Worm (Caenorhabditis elegans) whole organism, mixed stage, embryonic: ENCODE data around the gene F41C3.1.

Experiments used
- M03D4.4 ChIP-seq: sonication (generic microtip); optimal IDR thresholded peaks from 2 replicates; lab custom pipeline; 2017; ENCODE audit warnings: mild to moderate bottlenecking, missing genetic modification characterization, missing compliant biosample characterization
- bed-3 ChIP-seq: fragments of 200-800 bp; sonication (Bioruptor generic); optimal IDR thresholded peaks from 3 replicates; lab custom pipeline; 2018; ENCODE audit warnings: mild to moderate bottlenecking, missing genetic modification characterization, moderate library complexity, missing compliant biosample characterization
- blmp-1 ChIP-seq: fragments of 150-350 bp; optimal IDR thresholded peaks from 2 replicates; lab custom pipeline; 2014; ENCODE audit warnings: missing biosample characterization, missing genetic modification characterization
- ceh-43 ChIP-seq: fragments of 200-800 bp; sonication (Bioruptor generic); optimal IDR thresholded peaks from 2 replicates; lab custom pipeline; 2018; ENCODE audit warnings: mild to moderate bottlenecking, missing genetic modification characterization, moderate library complexity, missing compliant biosample characterization
- ceh-83 ChIP-seq: fragments of 200-800 bp; sonication (Bioruptor generic); optimal IDR thresholded peaks from 2 replicates; lab custom pipeline; 2018; ENCODE audit warnings: mild to moderate bottlenecking, missing genetic modification characterization, missing compliant biosample characterization
- ces-1 ChIP-seq: fragments of 150-350 bp; optimal IDR thresholded peaks from 2 replicates; lab custom pipeline; 2014; ENCODE audit warnings: missing biosample characterization, missing genetic modification reagents, missing genetic modification characterization
- cnd-1 ChIP-seq: fragments of 200-800 bp; sonication (Bioruptor generic); optimal IDR thresholded peaks from 2 replicates; lab custom pipeline; 2018; ENCODE audit warnings: mild to moderate bottlenecking, missing genetic modification characterization, missing compliant biosample characterization
- drap-1 ChIP-seq: fragments of 200-800 bp; sonication (Bioruptor generic); optimal IDR thresholded peaks from 3 replicates; lab custom pipeline; 2018; ENCODE audit warnings: mild to moderate bottlenecking, missing genetic modification characterization, missing compliant biosample characterization
- elt-1 ChIP-seq: sonication (generic microtip); optimal IDR thresholded peaks from 2 replicates; lab custom pipeline; 2017; ENCODE audit warnings: missing genetic modification characterization, mild to moderate bottlenecking, missing compliant biosample characterization, antibody characterized with exemption, moderate library complexity, borderline replicate concordance; ENCODE audit not compliant: insufficient read depth
- flh-1 ChIP-seq: fragments of 200-800 bp; sonication (Bioruptor generic); optimal IDR thresholded peaks from 2 replicates; lab custom pipeline; 2018; ENCODE audit warnings: mild to moderate bottlenecking, missing genetic modification characterization, moderate library complexity, missing compliant biosample characterization
- hlh-1 ChIP-seq: fragments of 150-350 bp; optimal IDR thresholded peaks from 2 replicates; lab custom pipeline; 2014; ENCODE audit warnings: missing biosample characterization, missing genetic modification reagents, missing genetic modification characterization
- lin-13 ChIP-seq: fragments of 150-350 bp; optimal IDR thresholded peaks from 2 replicates; lab custom pipeline; 2014; ENCODE audit warnings: missing biosample characterization, missing genetic modification characterization
- lin-32 ChIP-seq: fragments of 200-800 bp; sonication (Bioruptor generic); optimal IDR thresholded peaks from 2 replicates; lab custom pipeline; 2018; ENCODE audit warnings: mild to moderate bottlenecking, missing genetic modification characterization, missing compliant biosample characterization
- lsy-2 ChIP-seq: fragments of 150-350 bp; optimal IDR thresholded peaks from 2 replicates; lab custom pipeline; 2014; ENCODE audit warnings: missing biosample characterization, missing genetic modification characterization
- mab-5 ChIP-seq: fragments of 150-350 bp; optimal IDR thresholded peaks from 2 replicates; lab custom pipeline; 2014; ENCODE audit warnings: missing biosample characterization, missing genetic modification characterization
- mep-1 ChIP-seq: fragments of 150-350 bp; optimal IDR thresholded peaks from 2 replicates; lab custom pipeline; 2017; ENCODE audit warnings: missing biosample characterization, missing genetic modification reagents, missing genetic modification characterization, inconsistent platforms
- mls-2 ChIP-seq: sonication (generic microtip); optimal IDR thresholded peaks from 2 replicates; lab custom pipeline; 2016; ENCODE audit warnings: mild to moderate bottlenecking, missing genetic modification characterization, moderate library complexity, missing compliant biosample characterization
- nhr-12 ChIP-seq: fragments of 150-350 bp; optimal IDR thresholded peaks from 2 replicates; lab custom pipeline; 2014; ENCODE audit warnings: missing biosample characterization, missing genetic modification characterization
- nhr-2 ChIP-seq: fragments of 150-350 bp; optimal IDR thresholded peaks from 2 replicates; lab custom pipeline; 2014; ENCODE audit warnings: missing biosample characterization, missing genetic modification characterization
- nhr-237 ChIP-seq: fragments of 150-350 bp; optimal IDR thresholded peaks from 2 replicates; lab custom pipeline; 2014; ENCODE audit warnings: missing biosample characterization, missing genetic modification characterization
- nhr-76 ChIP-seq: sonication (generic microtip); optimal IDR thresholded peaks from 2 replicates; lab custom pipeline; 2017; ENCODE audit warnings: missing biosample characterization, missing genetic modification characterization
- pha-4 ChIP-seq: fragments of 150-350 bp; optimal IDR thresholded peaks from 2 replicates; lab custom pipeline; 2018; ENCODE audit warnings: missing biosample characterization, missing genetic modification reagents, missing genetic modification characterization
- sem-2 ChIP-seq: fragments of 200-800 bp; sonication (Bioruptor generic); optimal IDR thresholded peaks from 2 replicates; lab custom pipeline; 2018; ENCODE audit warnings: mild to moderate bottlenecking, missing genetic modification characterization, missing compliant biosample characterization
- snpc-4 ChIP-seq: fragments of 150-350 bp; optimal IDR thresholded peaks from 2 replicates; lab custom pipeline; 2014; ENCODE audit warnings: missing biosample characterization, missing genetic modification characterization
- sptf-1 ChIP-seq: sonication (generic microtip); optimal IDR thresholded peaks from 2 replicates; lab custom pipeline; 2017; ENCODE audit warnings: mild to moderate bottlenecking, missing genetic modification characterization, moderate library complexity, missing compliant biosample characterization
- tbx-8 ChIP-seq: fragments of 200-800 bp; sonication (Bioruptor generic); optimal IDR thresholded peaks from 2 replicates; lab custom pipeline; 2018; ENCODE audit warnings: mild to moderate bottlenecking, missing genetic modification characterization, moderate library complexity, missing compliant biosample characterization
- unc-120 ChIP-seq: sonication (generic microtip); optimal IDR thresholded peaks from 2 replicates; lab custom pipeline; 2017; ENCODE audit warnings: missing genetic modification characterization, missing compliant biosample characterization; ENCODE audit not compliant: poor library complexity, severe bottlenecking
- unc-39 ChIP-seq: fragments of 150-350 bp; optimal IDR thresholded peaks from 2 replicates; lab custom pipeline; 2014; ENCODE audit warnings: missing biosample characterization, missing genetic modification characterization
- unc-62 ChIP-seq: fragments of 150-350 bp; optimal IDR thresholded peaks from 2 replicates; lab custom pipeline; 2014; ENCODE audit warnings: missing biosample characterization, missing genetic modification reagents, missing genetic modification characterization
- zip-8 ChIP-seq: fragments of 150-350 bp; optimal IDR thresholded peaks from 2 replicates; lab custom pipeline; 2014; ENCODE audit warnings: missing biosample characterization, missing genetic modification characterization
- ztf-11 ChIP-seq: fragments of 150-350 bp; optimal IDR thresholded peaks from 2 replicates; lab custom pipeline; 2014; ENCODE audit warnings: missing biosample characterization, missing genetic modification characterization

The F41C3.1 gene

ce11 chrII:4729733-4730132 is 22.4 kb upstream of the F41C3.1 start, which contains the start of gene F41C3.7:
F41C3.7 (plus strand) TSS chrII:4730033.
- TF ChIP-seq tbx-8 (GFP tag; lab: Kevin White, UChicago) (no peak), zip-8 (tag; lab: Kevin White, UChicago) (no peak)

DNA sequence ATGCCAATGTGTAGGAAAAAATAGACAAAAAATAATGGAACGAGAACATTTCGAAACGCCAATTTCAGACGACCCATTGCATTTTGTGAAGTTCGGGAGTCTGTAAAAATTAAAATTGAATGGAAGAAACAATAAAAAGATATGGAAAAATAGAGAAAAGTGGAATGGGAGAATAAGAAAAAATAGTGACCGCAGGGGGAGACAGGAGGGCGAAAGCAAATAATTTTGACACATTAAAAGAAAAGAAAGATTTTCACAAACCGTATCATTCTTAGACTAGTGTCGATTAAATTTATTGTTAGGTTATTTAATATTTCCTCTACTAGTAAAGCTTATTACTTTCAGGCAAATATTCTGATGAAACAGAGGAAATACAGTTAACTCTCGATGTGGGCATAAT is 18.3 kb upstream of the F41C3.1 start, which contains the start of gene F41C3.11:
TSS of gene F41C3.11 (minus strand) at position 101 of the 400 bp plus-strand sequence.
- TF ChIP-seq ceh-83 (GFP tag; lab: Kevin White, UChicago): no peak
- no peak for TF ChIP-seq lin-32 (GFP tag; lab: Kevin White, UChicago)
- no peak for TF ChIP-seq unc-120 (tag; lab: Kevin White, UChicago)
- TF ChIP-seq snpc-4 (tag; lab: Kevin White, UChicago): no peak
- no peak for TF ChIP-seq M03D4.4
- TF ChIP-seq ceh-43 (GFP tag; lab: Kevin White, UChicago): no peak
- no peak for TF ChIP-seq nhr-12
- no peak for TF ChIP-seq unc-62 (GFP tag; lab: Kevin White, UChicago)
- no peak for TF ChIP-seq pha-4 (tag; lab: Kevin White, UChicago)
- no peak for TF ChIP-seq lsy-2 (tag; lab: Kevin White, UChicago)

DNA sequence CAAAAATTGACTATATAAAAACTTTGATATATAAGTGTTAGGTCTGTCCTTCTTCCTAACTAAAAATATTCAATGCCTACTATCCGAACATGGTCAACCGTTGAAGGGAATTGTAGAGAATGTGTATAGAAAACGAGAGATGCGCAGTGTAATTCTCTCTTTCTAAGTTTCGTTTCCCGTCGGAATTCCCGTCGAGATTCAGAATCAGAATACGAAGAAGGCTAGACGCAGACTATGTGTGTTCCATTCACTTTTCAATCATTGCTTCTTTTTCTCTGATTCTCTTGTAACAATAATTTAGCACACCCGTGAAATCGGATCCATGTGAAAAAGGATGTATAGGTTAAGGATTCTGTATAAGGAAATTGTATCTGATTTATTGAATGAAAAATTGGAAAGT is 17.6 kb upstream of the F41C3.1 start:
- peak; percentile 84 for TF ChIP-seq blmp-1
- TF ChIP-seq mab-5 (tag; lab: Kevin White, UChicago): no peak
- TF ChIP-seq sem-2 (GFP tag; lab: Kevin White, UChicago): no peak
- no peak for TF ChIP-seq unc-39
- no peak for TF ChIP-seq zip-8 (tag; lab: Kevin White, UChicago)
- TF ChIP-seq snpc-4 (tag; lab: Kevin White, UChicago): no peak

DNA sequence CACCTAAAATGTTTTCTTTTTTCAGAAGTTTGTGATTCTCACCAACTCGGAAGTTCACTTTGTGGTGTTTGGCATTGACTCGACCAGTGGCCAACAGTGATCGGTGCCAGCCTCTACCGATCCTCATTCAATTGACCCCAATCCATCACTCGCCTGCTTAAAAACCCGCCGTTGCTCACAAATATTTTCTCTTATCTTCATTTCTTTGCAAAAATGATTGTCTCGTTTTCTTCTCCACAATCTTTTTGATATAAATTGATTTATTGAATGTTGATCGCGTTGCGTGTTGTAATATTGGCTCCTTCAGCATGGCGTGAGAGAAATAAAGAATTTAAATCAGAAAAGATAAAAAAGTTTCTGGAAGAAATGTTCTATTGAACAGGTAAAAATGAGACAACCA is 15.5 kb upstream of the F41C3.1 start:
- TF ChIP-seq lin-13 (no peak), mab-5 (tag; lab: Kevin White, UChicago) (peak; percentile 12), unc-62 (GFP tag; lab: Kevin White, UChicago) (peak; percentile 2)

DNA sequence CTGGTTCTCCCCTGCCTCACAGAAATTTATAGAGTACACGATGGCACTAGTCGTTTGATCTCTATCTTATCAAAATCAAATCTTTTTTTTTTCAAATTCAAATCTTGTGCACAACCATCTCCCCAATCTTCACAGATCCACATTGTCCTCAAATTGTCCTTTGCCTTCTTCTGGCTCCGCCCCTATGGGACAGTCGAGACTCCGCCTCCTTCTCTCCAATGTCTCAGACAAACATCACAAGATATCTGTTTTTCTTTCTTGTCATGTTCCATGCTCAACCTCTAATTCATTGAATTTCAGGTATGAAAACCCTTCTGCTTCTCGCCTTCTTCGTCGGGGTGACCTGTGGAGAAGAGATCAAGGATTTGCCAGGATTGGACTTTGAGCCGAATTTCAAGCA is 14.8 kb upstream of the F41C3.1 start, which contains the start of gene ctsa-1.1:
TSS of gene ctsa-1.1 (plus strand) at position 301 of the 400 bp plus-strand sequence.
- TF ChIP-seq unc-62 (GFP tag; lab: Kevin White, UChicago): no peak
- no peak for TF ChIP-seq ztf-11 (tag; lab: Kevin White, UChicago)
- TF ChIP-seq cnd-1 (tag; lab: Kevin White, UChicago): no peak
- no peak for TF ChIP-seq nhr-237 (tag; lab: Kevin White, UChicago)
- no peak for TF ChIP-seq blmp-1
- no peak for TF ChIP-seq sem-2 (GFP tag; lab: Kevin White, UChicago)
- TF ChIP-seq nhr-12: no peak
- TF ChIP-seq sptf-1: no peak
- no peak for TF ChIP-seq hlh-1
- no peak for TF ChIP-seq ceh-43 (GFP tag; lab: Kevin White, UChicago)
- no peak for TF ChIP-seq zip-8 (tag; lab: Kevin White, UChicago)
- no peak for TF ChIP-seq pha-4 (tag; lab: Kevin White, UChicago)
- TF ChIP-seq drap-1: no peak
- no peak for TF ChIP-seq bed-3 (GFP tag; lab: Kevin White, UChicago)

- peak; percentile 18 for TF ChIP-seq drap-1
- TF ChIP-seq mls-2 (tag; lab: Kevin White, UChicago): peak; percentile 31
- TF ChIP-seq elt-1 (tag; lab: Kevin White, UChicago): no peak
- no peak for TF ChIP-seq nhr-2
- TF ChIP-seq lsy-2 (tag; lab: Kevin White, UChicago): peak; percentile 64
- TF ChIP-seq nhr-12: no peak
- peak; percentile 46 for TF ChIP-seq pha-4 (tag; lab: Kevin White, UChicago)
- peak; percentile 12 for TF ChIP-seq ces-1 (GFP tag; lab: Kevin White, UChicago)
- no peak for TF ChIP-seq mab-5 (tag; lab: Kevin White, UChicago)
- peak; percentile 43 for TF ChIP-seq sptf-1
- TF ChIP-seq mep-1: peak; percentile 68
- TF ChIP-seq nhr-76 (tag; lab: Kevin White, UChicago): no peak
- peak; percentile 45 for TF ChIP-seq nhr-237 (tag; lab: Kevin White, UChicago)
- peak; percentile 25 for TF ChIP-seq lin-32 (GFP tag; lab: Kevin White, UChicago)
- no peak for TF ChIP-seq unc-39
- no peak for TF ChIP-seq flh-1 (GFP tag; lab: Kevin White, UChicago)
- TF ChIP-seq lin-13: peak; percentile 38
Measured at ce11 chrII:4739984-4740462, 12.1 kb upstream of the F41C3.1 start, which contains the start of gene eas-1. eas-1 (plus strand) TSS chrII:4740412.
